Fruit fly (Drosophila melanogaster) whole organism: ENCODE results near the gene Jupiter.

ENCODE experiments used
- CG8478 ChIP-seq: fragments of >200 bp; optimal IDR thresholded peaks from 2 replicates; lab custom pipeline; 2018; ENCODE audit warnings: inconsistent platforms
- Dll ChIP-seq: fragments of >200 bp; optimal IDR thresholded peaks from 2 replicates; lab custom pipeline; 2017
- EcR ChIP-seq, 2 experiments: fragments of >200 bp; optimal IDR thresholded peaks; 2 replicates each; lab custom pipeline; 2017; ENCODE audit warnings: missing biosample characterization in 2 of 2, missing genetic modification characterization in 2 of 2, missing genetic modification reagents in 2 of 2
- pan ChIP-seq: fragments of >200 bp; optimal IDR thresholded peaks from 2 replicates; lab custom pipeline; 2017
- usp ChIP-seq: fragments of >200 bp; optimal IDR thresholded peaks from 2 replicates; lab custom pipeline; 2017; ENCODE audit warnings: missing biosample characterization, missing genetic modification characterization, mixed read lengths

- TF ChIP-seq usp (GFP tag; lab: Kevin White, UChicago), result no peak
- no peak for TF ChIP-seq CG8478 (lab: Kevin White, UChicago)
- no peak for TF ChIP-seq pan (lab: Kevin White, UChicago)
- no peak for TF ChIP-seq EcR (GFP tag; optimal IDR thresholded peaks at IDR 0.05; lab: Kevin White, UChicago)
- TF ChIP-seq Dll (lab: Kevin White, UChicago), result peak; percentile 96
Observed at dm6 chr3R:11604654-11605436, 14.9 kb downstream of the Jupiter start.
